Worm (Caenorhabditis elegans) whole organism, L1 larva: ENCODE measurements around the gene ZK643.5.
A peak's percentile ranks its signal among the peaks of the same experiment; 100 is the strongest.

Source experiments
- C16A3.4 ChIP-seq: fragments of 150-350 bp; optimal IDR thresholded peaks from 2 replicates; lab custom pipeline; 2014; ENCODE audit warnings: missing biosample characterization, missing genetic modification characterization
- F16B12.6 ChIP-seq: fragments of 150-350 bp; optimal IDR thresholded peaks from 2 replicates; lab custom pipeline; 2014; ENCODE audit warnings: missing biosample characterization, missing genetic modification characterization
- aha-1 ChIP-seq: fragments of 150-350 bp; optimal IDR thresholded peaks from 2 replicates; lab custom pipeline; 2014; ENCODE audit warnings: missing biosample characterization, missing genetic modification characterization
- blmp-1 ChIP-seq: fragments of 150-350 bp; optimal IDR thresholded peaks from 2 replicates; lab custom pipeline; 2014; ENCODE audit warnings: missing biosample characterization, missing genetic modification characterization
- dpl-1 ChIP-seq, 3 experiments: fragments of 150-350 bp in 2 of 3; sonication (generic microtip) in 1 of 3; optimal IDR thresholded peaks; 2 replicates each; lab custom pipeline; 2014 to 2017; ENCODE audit warnings: missing biosample characterization in 3 of 3, missing genetic modification characterization in 3 of 3, missing genetic modification reagents in 3 of 3
- dsc-1 ChIP-seq: sonication (generic microtip); optimal IDR thresholded peaks from 2 replicates; lab custom pipeline; 2016; ENCODE audit warnings: mild to moderate bottlenecking, missing genetic modification characterization, missing compliant biosample characterization
- efl-1 ChIP-seq, 4 experiments: fragments of 150-350 bp; optimal IDR thresholded peaks in 3 of 4; peaks in 1 of 4; 1 replicate in 1 of 4; 2 replicates in 3 of 4; lab custom pipeline; 2014; ENCODE audit warnings: missing biosample characterization in 2 of 4, missing genetic modification characterization in 2 of 4, missing genetic modification reagents in 2 of 4
- elt-2 ChIP-seq: sonication (generic microtip); optimal IDR thresholded peaks from 2 replicates; lab custom pipeline; 2016; ENCODE audit warnings: missing genetic modification characterization, mild to moderate bottlenecking, inconsistent platforms, missing compliant biosample characterization, missing genetic modification reagents
- elt-3 ChIP-seq, 6 experiments: fragments of 150-350 bp in 1 of 6; sonication (generic microtip); optimal IDR thresholded peaks; 2 replicates each; lab custom pipeline; 2017 to 2018; ENCODE audit warnings: missing biosample characterization in 6 of 6, missing genetic modification characterization in 6 of 6, inconsistent platforms in 1 of 6
- fkh-8 ChIP-seq: sonication (generic microtip); optimal IDR thresholded peaks from 2 replicates; lab custom pipeline; 2016; ENCODE audit warnings: mild to moderate bottlenecking, missing genetic modification characterization, missing compliant biosample characterization
- fos-1 ChIP-seq: fragments of 150-350 bp; optimal IDR thresholded peaks from 2 replicates; lab custom pipeline; 2014; ENCODE audit warnings: missing biosample characterization, missing genetic modification characterization
- hpl-2 ChIP-seq: fragments of 150-350 bp; optimal IDR thresholded peaks from 2 replicates; lab custom pipeline; 2014; ENCODE audit warnings: missing biosample characterization, missing genetic modification reagents, missing genetic modification characterization
- lin-14 ChIP-seq: fragments of 200-800 bp; sonication (Bioruptor generic); optimal IDR thresholded peaks from 2 replicates; lab custom pipeline; 2018; ENCODE audit warnings: mild to moderate bottlenecking, missing genetic modification characterization, moderate library complexity, missing compliant biosample characterization
- lin-15B ChIP-seq: fragments of 150-350 bp; sonication (generic microtip); optimal IDR thresholded peaks from 3 replicates; lab custom pipeline; 2014; ENCODE audit warnings: missing biosample characterization, missing genetic modification characterization
- lin-35 ChIP-seq, 2 experiments: fragments of 150-350 bp; optimal IDR thresholded peaks; 2 replicates each; lab custom pipeline; 2014; ENCODE audit warnings: missing biosample characterization in 2 of 2, missing genetic modification characterization in 2 of 2, missing genetic modification reagents in 2 of 2
- lir-3 ChIP-seq: sonication (generic microtip); optimal IDR thresholded peaks from 2 replicates; lab custom pipeline; 2016; ENCODE audit warnings: mild to moderate bottlenecking, missing genetic modification characterization, moderate library complexity, missing compliant biosample characterization; ENCODE audit not compliant: poor library complexity
- lsy-2 ChIP-seq, 2 experiments: fragments of 150-350 bp; optimal IDR thresholded peaks; 2 replicates each; lab custom pipeline; 2014; ENCODE audit warnings: missing biosample characterization in 2 of 2, missing genetic modification characterization in 2 of 2
- mdl-1 ChIP-seq, 2 experiments: fragments of 150-350 bp; optimal IDR thresholded peaks; 2 replicates each; lab custom pipeline; 2014 to 2017; ENCODE audit warnings: missing biosample characterization in 2 of 2, missing genetic modification characterization in 2 of 2, inconsistent platforms in 1 of 2
- nhr-11 ChIP-seq: fragments of 150-350 bp; optimal IDR thresholded peaks from 2 replicates; lab custom pipeline; 2014; ENCODE audit warnings: missing biosample characterization, missing genetic modification characterization
- nhr-19 ChIP-seq: fragments of 200-800 bp; sonication (Bioruptor generic); conservative IDR thresholded peaks from 2 replicates; pipeline ENCODE4 v1.3.6; 2022; ENCODE audit warnings: missing genetic modification characterization, missing compliant biosample characterization
- nhr-20 ChIP-seq: sonication (generic microtip); optimal IDR thresholded peaks from 2 replicates; lab custom pipeline; 2016; ENCODE audit warnings: mild to moderate bottlenecking, missing genetic modification characterization, missing compliant biosample characterization
- nhr-237 ChIP-seq: fragments of 150-350 bp; optimal IDR thresholded peaks from 2 replicates; lab custom pipeline; 2014; ENCODE audit warnings: missing biosample characterization, missing genetic modification characterization
- nhr-47 ChIP-seq: sonication (generic microtip); optimal IDR thresholded peaks from 2 replicates; lab custom pipeline; 2016; ENCODE audit warnings: mild to moderate bottlenecking, missing genetic modification characterization, moderate library complexity, missing compliant biosample characterization
- nhr-71 ChIP-seq: sonication (generic microtip); optimal IDR thresholded peaks from 2 replicates; lab custom pipeline; 2016; ENCODE audit warnings: mild to moderate bottlenecking, missing genetic modification characterization, moderate library complexity, missing compliant biosample characterization
- nhr-85 ChIP-seq: sonication (generic microtip); peaks from one replicate; lab custom pipeline; 2016; ENCODE audit warnings: missing genetic modification characterization, inconsistent platforms, missing compliant biosample characterization
- nhr-90 ChIP-seq: sonication (generic microtip); optimal IDR thresholded peaks from 2 replicates; lab custom pipeline; 2016; ENCODE audit warnings: mild to moderate bottlenecking, missing genetic modification characterization, missing compliant biosample characterization; ENCODE audit not compliant: poor library complexity
- pax-3 ChIP-seq: fragments of 200-800 bp; sonication (Bioruptor generic); optimal IDR thresholded peaks from 2 replicates; lab custom pipeline; 2018; ENCODE audit warnings: mild to moderate bottlenecking, missing genetic modification characterization, moderate library complexity, missing compliant biosample characterization
- pqm-1 ChIP-seq: sonication (generic microtip); optimal IDR thresholded peaks from 3 replicates; lab custom pipeline; 2017; ENCODE audit warnings: missing biosample characterization, missing genetic modification characterization
- rnt-1 ChIP-seq: sonication (generic microtip); optimal IDR thresholded peaks from 2 replicates; lab custom pipeline; 2016; ENCODE audit warnings: mild to moderate bottlenecking, missing genetic modification characterization, moderate library complexity, missing compliant biosample characterization
- skn-1 ChIP-seq: fragments of 150-350 bp; optimal IDR thresholded peaks from 2 replicates; lab custom pipeline; 2014; ENCODE audit warnings: missing biosample characterization, missing genetic modification characterization
- snpc-4 ChIP-seq: fragments of 150-350 bp; optimal IDR thresholded peaks from 2 replicates; lab custom pipeline; 2014; ENCODE audit warnings: missing biosample characterization, missing genetic modification characterization
- snu-23 ChIP-seq: sonication (generic microtip); optimal IDR thresholded peaks from 2 replicates; lab custom pipeline; 2016; ENCODE audit warnings: missing genetic modification characterization, missing compliant biosample characterization
- swsn-7 ChIP-seq: sonication (generic microtip); optimal IDR thresholded peaks from 2 replicates; lab custom pipeline; 2016; ENCODE audit warnings: missing genetic modification characterization, missing compliant biosample characterization
- tbx-2 ChIP-seq: sonication (generic microtip); optimal IDR thresholded peaks from 2 replicates; lab custom pipeline; 2016; ENCODE audit warnings: missing genetic modification characterization, missing compliant biosample characterization
- zag-1 ChIP-seq: fragments of 150-350 bp; optimal IDR thresholded peaks from 2 replicates; lab custom pipeline; 2014; ENCODE audit warnings: missing biosample characterization, missing genetic modification characterization

Gene ZK643.5

DNA sequence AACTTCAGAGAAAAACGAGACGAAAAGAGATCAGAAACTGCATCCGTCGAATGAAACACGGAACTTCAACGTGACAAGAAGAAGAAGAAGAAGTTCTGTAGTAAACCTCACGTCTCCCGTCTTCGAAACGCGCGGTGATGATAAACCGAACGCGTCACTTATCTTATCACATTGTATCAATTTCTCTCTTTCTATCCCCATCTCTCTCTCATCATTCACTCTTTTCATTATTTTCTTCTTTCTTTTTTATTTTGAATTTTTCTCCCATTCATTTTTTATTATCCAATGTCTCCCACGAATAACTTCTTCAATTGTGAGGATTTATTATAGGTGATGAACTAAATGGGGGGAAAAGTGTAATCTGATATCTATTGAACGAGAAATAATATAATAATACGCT, 30.9 kb upstream of the ZK643.5 start:
- TF ChIP-seq efl-1 (optimal IDR thresholded peaks at IDR 0.05; lab: Kevin White, UChicago) (no peak), efl-1 (GFP tag; optimal IDR thresholded peaks at IDR 0.05 in 1 of 2; lab: Kevin White, UChicago) (peak in 1 of 2 experiments; percentile 39), lin-14 (GFP tag; lab: Kevin White, UChicago) (peak; percentile 84), lir-3 (tag; lab: Kevin White, UChicago) (no peak), nhr-71 (peak; percentile 69), dsc-1 (tag; lab: Kevin White, UChicago) (peak; percentile 67), nhr-47 (tag; lab: Kevin White, UChicago) (no peak), fos-1 (no peak), lsy-2 (tag; optimal IDR thresholded peaks at IDR 0.05; lab: Kevin White, UChicago) (peak in 1 of 2 experiments; percentile 41), nhr-19 (0 out of 2 replicates have a peak, but pooled peaks have one; percentile 4), skn-1 (tag; lab: Kevin White, UChicago) (peak; percentile 15), aha-1 (no peak), lin-15B (tag; lab: Kevin White, UChicago) (no peak), nhr-11 (tag; lab: Kevin White, UChicago) (no peak), nhr-85 (tag; lab: Kevin White, UChicago) (peak; percentile 88), nhr-237 (tag; lab: Kevin White, UChicago) (no peak), pax-3 (tag; lab: Kevin White, UChicago) (peak; percentile 37), C16A3.4 (tag; lab: Kevin White, UChicago) (peak; percentile 8), nhr-20 (peak; percentile 47), elt-3 (tag; optimal IDR thresholded peaks at IDR 0.05; lab: Kevin White, UChicago) (peak; percentile 93 to 100 (median 98)), tbx-2 (tag; lab: Kevin White, UChicago) (peak; percentile 47), fkh-8 (no peak), lin-35 (GFP tag; optimal IDR thresholded peaks at IDR 0.05; lab: Kevin White, UChicago) (peak in 1 of 2 experiments; percentile 38), rnt-1 (tag; lab: Kevin White, UChicago) (no peak), mdl-1 (tag; optimal IDR thresholded peaks at IDR 0.05; lab: Kevin White, UChicago) (peak in 1 of 2 experiments; percentile 55), blmp-1 (tag; lab: Kevin White, UChicago) (peak; percentile 85), snu-23 (GFP tag; lab: Kevin White, UChicago) (peak; percentile 53)

- TF ChIP-seq snu-23 (GFP tag; lab: Kevin White, UChicago): peak; percentile 13
- TF ChIP-seq tbx-2 (tag; lab: Kevin White, UChicago): peak; percentile 42
- TF ChIP-seq nhr-20: peak; percentile 8
- peak; percentile 31 for TF ChIP-seq nhr-90 (tag; lab: Kevin White, UChicago)
- TF ChIP-seq pqm-1 (tag; lab: Kevin White, UChicago): no peak
- TF ChIP-seq blmp-1 (tag; lab: Kevin White, UChicago): peak; percentile 92
- no peak for TF ChIP-seq efl-1 (optimal IDR thresholded peaks at IDR 0.05; lab: Kevin White, UChicago)
- TF ChIP-seq efl-1 (GFP tag; optimal IDR thresholded peaks at IDR 0.05 in 1 of 2; lab: Kevin White, UChicago): peak in 1 of 2 experiments; percentile 76
- no peak for TF ChIP-seq aha-1
- TF ChIP-seq nhr-47 (tag; lab: Kevin White, UChicago): no peak
- TF ChIP-seq elt-2 (tag; lab: Kevin White, UChicago): peak; percentile 41
- TF ChIP-seq swsn-7 (tag; lab: Kevin White, UChicago): no peak
- peak; percentile 61 for TF ChIP-seq lin-14 (GFP tag; lab: Kevin White, UChicago)
- no peak for TF ChIP-seq nhr-19
- TF ChIP-seq dsc-1 (tag; lab: Kevin White, UChicago): peak; percentile 4
- TF ChIP-seq elt-3 (tag; optimal IDR thresholded peaks at IDR 0.05; lab: Kevin White, UChicago): peak in 1 of 6 experiments; percentile 62
- peak in 1 of 2 experiments; percentile 54 for TF ChIP-seq lin-35 (GFP tag; optimal IDR thresholded peaks at IDR 0.05; lab: Kevin White, UChicago)
- no peak for TF ChIP-seq fos-1
- TF ChIP-seq zag-1 (tag; lab: Kevin White, UChicago): no peak
- no peak for TF ChIP-seq hpl-2
- TF ChIP-seq nhr-71: peak; percentile 10
- no peak for TF ChIP-seq lin-15B (tag; lab: Kevin White, UChicago)
- TF ChIP-seq mdl-1 (tag; optimal IDR thresholded peaks at IDR 0.05; lab: Kevin White, UChicago): peak in 1 of 2 experiments; percentile 44
- TF ChIP-seq nhr-85 (tag; lab: Kevin White, UChicago): peak; percentile 49
- peak; percentile 16 for TF ChIP-seq fkh-8
These were observed 30.0 kb upstream of the ZK643.5 start for ce11 chrIII:8985965-8986364.

ce11 chrIII:8985461-8985860, 29.5 kb upstream of the ZK643.5 start:
- TF ChIP-seq efl-1 (optimal IDR thresholded peaks at IDR 0.05; lab: Kevin White, UChicago): no peak
- TF ChIP-seq efl-1 (GFP tag; optimal IDR thresholded peaks at IDR 0.05 in 1 of 2; lab: Kevin White, UChicago): peak in 1 of 2 experiments; percentile 41
- TF ChIP-seq snpc-4 (tag; lab: Kevin White, UChicago): no peak
- TF ChIP-seq lin-14 (GFP tag; lab: Kevin White, UChicago): no peak
- TF ChIP-seq nhr-71: no peak
- TF ChIP-seq lin-35 (GFP tag; optimal IDR thresholded peaks at IDR 0.05; lab: Kevin White, UChicago): peak in 1 of 2 experiments; percentile 11
- TF ChIP-seq F16B12.6 (tag; lab: Kevin White, UChicago): peak; percentile 5
- peak in 1 of 3 experiments; percentile 40 for TF ChIP-seq dpl-1 (GFP tag; optimal IDR thresholded peaks at IDR 0.05; lab: Kevin White, UChicago)
